Fruit fly (Drosophila melanogaster): ENCODE results near the gene CG6244.
A peak's percentile ranks its signal among the peaks of the same experiment; 100 is the strongest.

CG6244 gene

dm6 chr3L:15825493-15826209 is 17.5 kb downstream of the CG6244 start (continued):
- TF ChIP-seq CG32532 (GFP tag; IDR thresholded peaks at IDR 0.05): no peak
- TF ChIP-seq ATbp (GFP tag; optimal IDR thresholded peaks at IDR 0.05): peak; percentile 21
- TF ChIP-seq CG32767 (GFP tag; IDR thresholded peaks at IDR 0.05): 0 out of 2 replicates have a peak, but pooled peaks have one; percentile 48
- no peak for TF ChIP-seq unc-4 (GFP tag; IDR thresholded peaks at IDR 0.05; ENCODE audit: partially characterized antibody)
- no peak for TF ChIP-seq bab2 (GFP tag; optimal IDR thresholded peaks at IDR 0.05)
- TF ChIP-seq gsb-n (tag; optimal IDR thresholded peaks at IDR 0.05): peak; percentile 53
- no peak for TF ChIP-seq disco-r (GFP tag; optimal IDR thresholded peaks at IDR 0.05)
- no peak for TF ChIP-seq gem (tag; optimal IDR thresholded peaks at IDR 0.05)
- no peak for TF ChIP-seq pros (GFP tag; optimal IDR thresholded peaks at IDR 0.05)
- peak; percentile 35 for TF ChIP-seq sug (tag; optimal IDR thresholded peaks at IDR 0.05)
- TF ChIP-seq CG8281 (tag; optimal IDR thresholded peaks at IDR 0.05): no peak
- TF ChIP-seq D19B (GFP tag; optimal IDR thresholded peaks at IDR 0.05): no peak
- no peak for TF ChIP-seq CG31365 (tag; optimal IDR thresholded peaks at IDR 0.05)
- peak; percentile 46 for TF ChIP-seq nerfin-1 (tag; optimal IDR thresholded peaks at IDR 0.05)
- TF ChIP-seq CG34224 (GFP tag; IDR thresholded peaks at IDR 0.05; ENCODE audit: partially characterized antibody): no peak
- no peak for TF ChIP-seq CG18619 (GFP tag; optimal IDR thresholded peaks at IDR 0.05)
- peak; percentile 62 for TF ChIP-seq CG12071 (GFP tag; optimal IDR thresholded peaks at IDR 0.05)
- TF ChIP-seq TFAM (GFP tag; optimal IDR thresholded peaks at IDR 0.05): no peak
- no peak for TF ChIP-seq CG17385 (GFP tag; optimal IDR thresholded peaks at IDR 0.05)
- no peak for TF ChIP-seq CG1024 (GFP tag; IDR thresholded peaks at IDR 0.05)
- TF ChIP-seq Bteb2 (GFP tag; optimal IDR thresholded peaks at IDR 0.05): peak; percentile 47
- no peak for TF ChIP-seq BEAF-32 (GFP tag; optimal IDR thresholded peaks at IDR 0.05)
- TF ChIP-seq CG17829 (tag; optimal IDR thresholded peaks at IDR 0.05): peak; percentile 26
- TF ChIP-seq CG11504 (tag; optimal IDR thresholded peaks at IDR 0.05): peak; percentile 22
- peak in 1 of 2 experiments; percentile 93 for TF ChIP-seq eve (GFP tag; optimal IDR thresholded peaks at IDR 0.05)
- TF ChIP-seq Sox102F (GFP tag; optimal IDR thresholded peaks at IDR 0.05): no peak
- peak; percentile 99 for TF ChIP-seq cg (GFP tag; optimal IDR thresholded peaks at IDR 0.05)
- TF ChIP-seq Dref (GFP tag; IDR thresholded peaks at IDR 0.05): no peak
- TF ChIP-seq crp (GFP tag; optimal IDR thresholded peaks at IDR 0.05): no peak
- peak; percentile 41 for TF ChIP-seq mirr (GFP tag; optimal IDR thresholded peaks at IDR 0.05)
- peak; percentile 78 for TF ChIP-seq CG4360 (GFP tag; IDR thresholded peaks at IDR 0.05)
- TF ChIP-seq vvl (GFP tag; IDR thresholded peaks at IDR 0.05): peak; percentile 48; the same call in 1 of the 2 replicates
- TF ChIP-seq gsb (GFP tag; IDR thresholded peaks at IDR 0.05): no peak
- TF ChIP-seq sna (GFP tag; IDR thresholded peaks at IDR 0.05; ENCODE audit: partially characterized antibody): no peak
- no peak for TF ChIP-seq Lpt (GFP tag; optimal IDR thresholded peaks at IDR 0.05)
- TF ChIP-seq eyg (GFP tag; optimal IDR thresholded peaks at IDR 0.05): no peak
- TF ChIP-seq CG15269 (tag; optimal IDR thresholded peaks at IDR 0.05): no peak

DNA sequence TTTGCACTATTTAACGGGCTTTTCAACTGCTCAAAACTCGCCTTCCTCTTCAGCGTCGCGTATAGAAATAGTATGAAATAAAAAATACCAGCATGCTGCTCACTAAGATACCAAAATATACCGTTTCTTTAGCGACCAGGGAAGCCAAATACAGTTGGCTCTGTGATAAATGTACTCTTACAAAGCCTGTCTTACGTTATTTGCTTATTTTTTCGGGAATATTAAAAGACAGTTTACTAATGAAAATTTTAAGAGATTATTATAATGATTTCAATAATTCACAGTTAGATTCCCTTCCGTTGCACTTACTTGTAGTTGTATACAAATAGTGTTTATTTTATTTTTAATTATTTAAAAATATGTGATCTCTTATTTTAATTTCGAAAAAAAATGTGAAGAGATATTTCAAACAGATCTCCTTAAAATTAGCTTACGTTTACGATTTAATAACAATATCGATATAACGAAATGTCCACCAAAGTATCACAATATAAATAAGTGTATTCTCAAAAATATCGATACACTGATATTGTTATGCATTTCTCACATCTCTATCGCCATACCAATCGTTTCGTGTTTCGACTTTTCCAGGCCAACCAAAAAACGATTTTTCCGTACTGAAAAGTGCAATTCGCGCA is 18.3 kb downstream of the CG6244 start, which contains the start of the genes DCP2 and dbo:
Gene DCP2, minus strand, starts transcription at position 77 of the 638 bp plus-strand sequence.
Gene dbo, plus strand, starts transcription at position 542 of the 638 bp plus-strand sequence.
- TF ChIP-seq Opbp (GFP tag; IDR thresholded peaks at IDR 0.05; ENCODE audit: partially characterized antibody) (peak; percentile 90), dm (GFP tag; optimal IDR thresholded peaks at IDR 0.05) (no peak), CG9437 (GFP tag; optimal IDR thresholded peaks at IDR 0.05) (peak; percentile 99), CG11696 (GFP tag; IDR thresholded peaks at IDR 0.05) (0 out of 2 replicates have a peak, but pooled peaks have one; percentile 17), mld (GFP tag; IDR thresholded peaks at IDR 0.05; ENCODE audit: partially characterized antibody) (peak; percentile 77; the same call in 2 of the 3 replicates), dysf (GFP tag; IDR thresholded peaks at IDR 0.05) (peak; percentile 75; the same call in 2 of the 3 replicates), ken (GFP tag; IDR thresholded peaks at IDR 0.05) (peak; percentile 60; the same call in 2 of the 3 replicates), wdn (GFP tag; IDR thresholded peaks at IDR 0.05) (no peak), Fer3 (tag; optimal IDR thresholded peaks at IDR 0.05) (peak; percentile 82), CG7556 (GFP tag; optimal IDR thresholded peaks at IDR 0.05) (peak; percentile 20), CG2202 (tag; optimal IDR thresholded peaks at IDR 0.05) (no peak), CG17328 (GFP tag; IDR thresholded peaks at IDR 0.05) (peak; percentile 49; the same call in 1 of the 2 replicates), CG14050 (GFP tag; IDR thresholded peaks at IDR 0.05) (peak; percentile 40; the same call in 1 of the 3 replicates)

Data from whole organism, embryonic.